Worm (Caenorhabditis elegans): ENCODE measurements around the gene R09A8.2.
"Not testable (repeated sequence)": the region's sequence is repeated elsewhere in the genome, so short reads cannot be mapped to it uniquely, and the experiment has no call there.

DNA sequence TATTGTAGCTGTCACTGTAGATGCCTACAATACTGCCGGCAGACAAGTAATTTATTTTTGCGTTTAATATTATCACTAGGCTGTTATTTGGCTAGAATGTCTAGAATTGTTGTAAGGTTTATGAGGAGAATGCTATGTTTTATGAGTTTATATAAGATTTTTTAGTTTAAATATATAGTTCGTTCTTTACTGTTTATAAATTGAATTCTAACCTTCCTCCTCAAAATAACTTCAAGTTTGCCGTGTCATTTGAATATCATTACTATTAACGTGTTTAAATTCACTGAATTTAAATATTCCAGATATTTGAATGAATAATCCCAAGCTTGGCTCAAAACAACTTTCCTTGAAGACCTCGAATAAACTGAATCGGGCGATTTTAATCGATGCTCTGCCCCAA is 5.8 kb upstream of the R09A8.2 start, which contains the start of gene R09A8.1:
- TF ChIP-seq zip-4 (GFP tag; optimal IDR thresholded peaks at IDR 0.05); lin-13 (GFP tag; optimal IDR thresholded peaks at IDR 0.05); egl-13 (tag; optimal IDR thresholded peaks at IDR 0.05); grh-1 (GFP tag; IDR thresholded peaks at IDR 0.05); lsy-2 (tag; optimal IDR thresholded peaks at IDR 0.05); rnt-1 (tag; optimal IDR thresholded peaks at IDR 0.05); ceh-82 (tag; optimal IDR thresholded peaks at IDR 0.05); tbx-2 (tag; optimal IDR thresholded peaks at IDR 0.05); ztf-11 (tag; optimal IDR thresholded peaks at IDR 0.05); egl-27 (tag; optimal IDR thresholded peaks at IDR 0.05); pax-3 (tag; optimal IDR thresholded peaks at IDR 0.05): not testable (repeated sequence)
